Fruit fly (Drosophila melanogaster) whole organism, prepupa: ENCODE results near the gene hh.

Experiments used
- Blimp-1 ChIP-seq: fragments of 200-800 bp; sonication (Bioruptor generic); optimal IDR thresholded peaks from 3 replicates; lab custom pipeline; 2017; ENCODE audit warnings: missing biosample characterization, missing genetic modification characterization, mild to moderate bottlenecking, moderate library complexity, missing genetic modification reagents
- CG10631 ChIP-seq: fragments of 200-800 bp; sonication (Bioruptor generic); optimal IDR thresholded peaks from 2 replicates; lab custom pipeline; 2016; ENCODE audit warnings: missing biosample characterization, missing genetic modification characterization
- CG11294 ChIP-seq: fragments of 200-800 bp; sonication (Bioruptor generic); IDR thresholded peaks from 2 replicates; pipeline ENCODE4 v1.3.6; 2022; ENCODE audit warnings: missing biosample characterization, missing genetic modification characterization
- CG11902 ChIP-seq: fragments of 200-800 bp; sonication (Bioruptor generic); optimal IDR thresholded peaks from 3 replicates; lab custom pipeline; 2016; ENCODE audit warnings: missing biosample characterization, missing genetic modification characterization
- CG15336 ChIP-seq: fragments of 200-800 bp; sonication (Bioruptor generic); IDR thresholded peaks from 2 replicates; pipeline ENCODE4 v1.3.6; 2022; ENCODE audit warnings: missing biosample characterization, missing genetic modification characterization
- CG1621 ChIP-seq: fragments of 200-800 bp; sonication (Bioruptor generic); optimal IDR thresholded peaks from 3 replicates; lab custom pipeline; 2018; ENCODE audit warnings: missing biosample characterization, mild to moderate bottlenecking, missing genetic modification characterization
- CG3032 ChIP-seq: fragments of 200-800 bp; optimal IDR thresholded peaks from 2 replicates; lab custom pipeline; 2019; ENCODE audit warnings: missing biosample characterization, mild to moderate bottlenecking, missing genetic modification characterization, moderate library complexity
- CG31627 ChIP-seq: fragments of 200-800 bp; sonication (Bioruptor generic); optimal IDR thresholded peaks from 3 replicates; lab custom pipeline; 2016; ENCODE audit warnings: missing biosample characterization, missing genetic modification characterization
- CG32006 ChIP-seq: fragments of 200-800 bp; sonication (Bioruptor generic); optimal IDR thresholded peaks from 3 replicates; lab custom pipeline; 2017; ENCODE audit warnings: missing biosample characterization, mild to moderate bottlenecking, missing genetic modification characterization
- CG34406 ChIP-seq: fragments of 200-800 bp; sonication (Bioruptor generic); optimal IDR thresholded peaks from 3 replicates; lab custom pipeline; 2016; ENCODE audit warnings: missing biosample characterization, missing genetic modification characterization
- CG3919 ChIP-seq: fragments of 200-800 bp; sonication (Bioruptor generic); optimal IDR thresholded peaks from 3 replicates; lab custom pipeline; 2016; ENCODE audit warnings: missing biosample characterization, missing genetic modification characterization
- CG4318 ChIP-seq: fragments of 200-800 bp; sonication (Bioruptor generic); optimal IDR thresholded peaks from 3 replicates; lab custom pipeline; 2017; ENCODE audit warnings: missing biosample characterization, mild to moderate bottlenecking, missing genetic modification characterization
- CG6163 ChIP-seq: fragments of 200-800 bp; sonication (Bioruptor generic); IDR thresholded peaks from 3 replicates; pipeline ENCODE4 v1.3.6; 2022; ENCODE audit warnings: missing biosample characterization, missing genetic modification characterization
- CG6792 ChIP-seq: fragments of 200-800 bp; sonication (Bioruptor generic); optimal IDR thresholded peaks from 3 replicates; lab custom pipeline; 2016; ENCODE audit warnings: missing biosample characterization, missing genetic modification characterization
- CG6854 ChIP-seq: fragments of 200-800 bp; sonication (Bioruptor generic); optimal IDR thresholded peaks from 2 replicates; lab custom pipeline; 2017; ENCODE audit warnings: missing biosample characterization, mild to moderate bottlenecking, missing genetic modification characterization
- CG7368 ChIP-seq: fragments of 200-800 bp; sonication (Bioruptor generic); optimal IDR thresholded peaks from 3 replicates; lab custom pipeline; 2016; ENCODE audit warnings: missing biosample characterization, missing genetic modification characterization
- CG8119 ChIP-seq: fragments of 200-800 bp; sonication (Bioruptor generic); IDR thresholded peaks from 3 replicates; pipeline ENCODE4 v1.3.6; 2022; ENCODE audit warnings: missing biosample characterization, missing genetic modification characterization
- CG8319 ChIP-seq: fragments of 200-800 bp; sonication (Bioruptor generic); optimal IDR thresholded peaks from 3 replicates; lab custom pipeline; 2016; ENCODE audit warnings: missing biosample characterization, missing genetic modification characterization
- CG9139 ChIP-seq: fragments of 200-800 bp; sonication (Bioruptor generic); optimal IDR thresholded peaks from 3 replicates; lab custom pipeline; 2017; ENCODE audit warnings: missing biosample characterization, mild to moderate bottlenecking, missing genetic modification characterization
- Eip78C ChIP-seq: fragments of 200-800 bp; sonication (Bioruptor generic); peaks from one replicate; lab custom pipeline; 2016; ENCODE audit warnings: missing biosample characterization, missing genetic modification characterization
- Gug ChIP-seq: fragments of 200-800 bp; sonication (Bioruptor generic); IDR thresholded peaks from 2 replicates; pipeline ENCODE4 v1.3.6; 2022; ENCODE audit warnings: missing biosample characterization, missing genetic modification characterization
- Hr38 ChIP-seq: sonication (Bioruptor generic); optimal IDR thresholded peaks from 2 replicates; lab custom pipeline; 2016; ENCODE audit warnings: missing biosample characterization, missing genetic modification characterization
- Hr39 ChIP-seq: fragments of 200-800 bp; sonication (Bioruptor generic); optimal IDR thresholded peaks from 2 replicates; lab custom pipeline; 2016; ENCODE audit warnings: missing biosample characterization, missing genetic modification characterization
- Hr4 ChIP-seq: fragments of 200-800 bp; sonication (Bioruptor generic); optimal IDR thresholded peaks from 3 replicates; lab custom pipeline; 2016; ENCODE audit warnings: missing biosample characterization, missing genetic modification characterization
- Lpt ChIP-seq: fragments of 200-800 bp; sonication (Bioruptor generic); optimal IDR thresholded peaks from 3 replicates; lab custom pipeline; 2016; ENCODE audit warnings: missing biosample characterization, missing genetic modification characterization
- Met ChIP-seq: fragments of 200-800 bp; sonication (Bioruptor generic); optimal IDR thresholded peaks from 3 replicates; lab custom pipeline; 2016; ENCODE audit warnings: missing biosample characterization, missing genetic modification characterization
- OdsH ChIP-seq: fragments of 200-800 bp; sonication (Bioruptor generic); optimal IDR thresholded peaks from 3 replicates; lab custom pipeline; 2016; ENCODE audit warnings: missing biosample characterization, missing genetic modification characterization
- Smox ChIP-seq: fragments of 200-800 bp; sonication (Bioruptor generic); optimal IDR thresholded peaks from 3 replicates; lab custom pipeline; 2016; ENCODE audit warnings: missing biosample characterization, missing genetic modification characterization
- Sox102F ChIP-seq: fragments of 200-800 bp; sonication (Bioruptor generic); optimal IDR thresholded peaks from 2 replicates; lab custom pipeline; 2016; ENCODE audit warnings: missing biosample characterization, mild to moderate bottlenecking, missing genetic modification characterization
- Sox14 ChIP-seq: fragments of 200-800 bp; sonication (Bioruptor generic); optimal IDR thresholded peaks from 3 replicates; lab custom pipeline; 2016; ENCODE audit warnings: missing biosample characterization, missing genetic modification characterization
- Sox15 ChIP-seq: fragments of 200-800 bp; sonication (Bioruptor generic); optimal IDR thresholded peaks from 3 replicates; lab custom pipeline; 2016; ENCODE audit warnings: missing biosample characterization, missing genetic modification characterization
- achi ChIP-seq: fragments of 200-800 bp; sonication (Bioruptor generic); optimal IDR thresholded peaks from 3 replicates; lab custom pipeline; 2016; ENCODE audit warnings: missing biosample characterization, missing genetic modification characterization
- acj6 ChIP-seq: fragments of 200-800 bp; sonication (Bioruptor generic); optimal IDR thresholded peaks from 3 replicates; lab custom pipeline; 2016; ENCODE audit warnings: missing biosample characterization, missing genetic modification characterization
- cyc ChIP-seq: fragments of 200-800 bp; sonication (Bioruptor generic); optimal IDR thresholded peaks from 3 replicates; lab custom pipeline; 2016; ENCODE audit warnings: missing biosample characterization, missing genetic modification characterization
- dac ChIP-seq: fragments of 200-800 bp; sonication (Bioruptor generic); optimal IDR thresholded peaks from 2 replicates; lab custom pipeline; 2017; ENCODE audit warnings: missing biosample characterization, mild to moderate bottlenecking, missing genetic modification characterization
- dsx ChIP-seq: fragments of 200-800 bp; optimal IDR thresholded peaks from 3 replicates; lab custom pipeline; 2019; ENCODE audit warnings: missing biosample characterization, mild to moderate bottlenecking, missing genetic modification characterization, moderate library complexity; ENCODE audit not compliant: poor library complexity, severe bottlenecking
- esn ChIP-seq: fragments of 200-800 bp; sonication (Bioruptor generic); optimal IDR thresholded peaks from 2 replicates; lab custom pipeline; 2016; ENCODE audit warnings: missing biosample characterization, mild to moderate bottlenecking, missing genetic modification characterization, moderate library complexity
- fd59A ChIP-seq: fragments of 200-800 bp; sonication (Bioruptor generic); optimal IDR thresholded peaks from 2 replicates; lab custom pipeline; 2017; ENCODE audit warnings: missing biosample characterization, mild to moderate bottlenecking, missing genetic modification characterization, missing genetic modification reagents
- fd85E ChIP-seq: fragments of 200-800 bp; sonication (Bioruptor generic); optimal IDR thresholded peaks from 3 replicates; lab custom pipeline; 2016; ENCODE audit warnings: missing biosample characterization, missing genetic modification characterization
- fkh ChIP-seq: fragments of 200-800 bp; sonication (Bioruptor generic); optimal IDR thresholded peaks from 3 replicates; lab custom pipeline; 2017; ENCODE audit warnings: missing biosample characterization, mild to moderate bottlenecking, missing genetic modification characterization, moderate library complexity
- net ChIP-seq: fragments of 200-800 bp; sonication (Bioruptor generic); optimal IDR thresholded peaks from 3 replicates; lab custom pipeline; 2016; ENCODE audit warnings: missing biosample characterization, missing genetic modification characterization
- pdm3 ChIP-seq: fragments of 200-800 bp; sonication (Bioruptor generic); optimal IDR thresholded peaks from 3 replicates; lab custom pipeline; 2016; ENCODE audit warnings: missing biosample characterization, missing genetic modification characterization
- spab ChIP-seq: fragments of 200-800 bp; sonication (Bioruptor generic); optimal IDR thresholded peaks from 2 replicates; lab custom pipeline; 2017; ENCODE audit warnings: missing biosample characterization, mild to moderate bottlenecking, missing genetic modification characterization, missing genetic modification reagents
- ss ChIP-seq, 2 experiments: fragments of 200-800 bp; sonication (Bioruptor generic); optimal IDR thresholded peaks; 2 replicates in 1 of 2; 3 replicates in 1 of 2; lab custom pipeline; 2017 to 2018; ENCODE audit warnings: mild to moderate bottlenecking in 2 of 2, missing biosample characterization in 2 of 2, missing genetic modification characterization in 2 of 2, moderate library complexity in 1 of 2
- svp ChIP-seq: fragments of 200-800 bp; sonication (Bioruptor generic); peaks from one replicate; lab custom pipeline; 2016; ENCODE audit warnings: missing biosample characterization, missing genetic modification characterization
- topi ChIP-seq: fragments of 200-800 bp; sonication (Bioruptor generic); optimal IDR thresholded peaks from 3 replicates; lab custom pipeline; 2016; ENCODE audit warnings: missing biosample characterization, missing genetic modification characterization
- vri ChIP-seq: fragments of 200-800 bp; sonication (Bioruptor generic); optimal IDR thresholded peaks from 3 replicates; lab custom pipeline; 2016; ENCODE audit warnings: missing biosample characterization, mild to moderate bottlenecking, missing genetic modification characterization

Gene hh

dm6 chr3R:23174739-23175138, 33.0 kb upstream of the hh start (continued):
- TF ChIP-seq Sox14 (GFP tag; lab: Kevin White, UChicago): peak; percentile 75
- peak; percentile 49 for TF ChIP-seq CG6792 (GFP tag; lab: Kevin White, UChicago)
- peak; percentile 72 for TF ChIP-seq vri (GFP tag; lab: Kevin White, UChicago)
- peak; percentile 77 for TF ChIP-seq CG31627 (GFP tag; lab: Kevin White, UChicago)
- TF ChIP-seq esn (GFP tag; lab: Kevin White, UChicago): peak; percentile 84
- peak; percentile 76 for TF ChIP-seq acj6
- TF ChIP-seq Smox (GFP tag; lab: Kevin White, UChicago): peak; percentile 81
- TF ChIP-seq CG34406: peak; percentile 58
- peak; percentile 78 for TF ChIP-seq Hr39
- peak; percentile 86 for TF ChIP-seq svp (GFP tag; lab: Kevin White, UChicago)
- TF ChIP-seq CG7368 (GFP tag; lab: Kevin White, UChicago): no peak
- TF ChIP-seq achi (GFP tag; lab: Kevin White, UChicago): peak; percentile 75
- peak; percentile 96 for TF ChIP-seq Eip78C
- TF ChIP-seq CG1621 (tag; lab: Kevin White, UChicago): peak; percentile 45
- no peak for TF ChIP-seq CG9139 (GFP tag; lab: Kevin White, UChicago)
- peak; percentile 53 for TF ChIP-seq spab (GFP tag; lab: Kevin White, UChicago)

- TF ChIP-seq CG15336 (GFP tag; lab: Robert Waterston, UW) (peak; percentile 87), CG6792 (GFP tag; lab: Kevin White, UChicago) (peak; percentile 93), CG1621 (tag; lab: Kevin White, UChicago) (peak; percentile 42), CG11294 (GFP tag; lab: Robert Waterston, UW) (peak; percentile 66), CG10631 (GFP tag; lab: Kevin White, UChicago) (peak; percentile 90), CG3919 (GFP tag; lab: Kevin White, UChicago) (peak; percentile 89), acj6 (peak; percentile 87), ss (GFP tag; optimal IDR thresholded peaks at IDR 0.05; lab: Kevin White, UChicago) (peak; percentile 34 to 70), Gug (GFP tag; lab: Robert Waterston, UW) (peak; percentile 82), net (peak; percentile 78), CG7368 (GFP tag; lab: Kevin White, UChicago) (peak; percentile 79), CG8119 (peak; percentile 79; the same call in 2 of the 3 replicates), achi (GFP tag; lab: Kevin White, UChicago) (peak; percentile 85), CG31627 (GFP tag; lab: Kevin White, UChicago) (peak; percentile 71), OdsH (peak; percentile 83), cyc (GFP tag; lab: Kevin White, UChicago) (peak; percentile 83), Smox (GFP tag; lab: Kevin White, UChicago) (peak; percentile 83), Sox102F (peak; percentile 85), CG4318 (GFP tag; lab: Kevin White, UChicago) (peak; percentile 29), CG8319 (GFP tag; lab: Kevin White, UChicago) (peak; percentile 78), CG11902 (GFP tag; lab: Kevin White, UChicago) (peak; percentile 83), Hr38 (GFP tag; lab: Kevin White, UChicago) (no peak), pdm3 (GFP tag; lab: Kevin White, UChicago) (peak; percentile 62), Lpt (GFP tag; lab: Kevin White, UChicago) (peak; percentile 68), fd59A (GFP tag; lab: Kevin White, UChicago) (peak; percentile 46), topi (GFP tag; lab: Kevin White, UChicago) (peak; percentile 86), CG32006 (GFP tag; lab: Kevin White, UChicago) (peak; percentile 69), fd85E (GFP tag; lab: Kevin White, UChicago) (peak; percentile 63), svp (GFP tag; lab: Kevin White, UChicago) (peak; percentile 92), Hr4 (peak; percentile 64), dac (GFP tag; lab: Kevin White, UChicago) (peak; percentile 4), Blimp-1 (GFP tag; lab: Kevin White, UChicago) (peak; percentile 85), Sox14 (GFP tag; lab: Kevin White, UChicago) (peak; percentile 76), Eip78C (peak; percentile 96), CG3032 (peak; percentile 80), CG9139 (GFP tag; lab: Kevin White, UChicago) (peak; percentile 40), fkh (GFP tag; lab: Kevin White, UChicago) (peak; percentile 73), Met (GFP tag; lab: Kevin White, UChicago) (peak; percentile 86), CG6854 (GFP tag; lab: Kevin White, UChicago) (peak; percentile 65), dsx (GFP tag; lab: Kevin White, UChicago) (peak; percentile 44), esn (GFP tag; lab: Kevin White, UChicago) (peak; percentile 95), CG6163 (GFP tag; lab: Robert Waterston, UW) (peak; percentile 94), Sox15 (GFP tag; lab: Kevin White, UChicago) (peak; percentile 74), Hr39 (peak; percentile 68)
These were observed 31.8 kb upstream of the hh start, which contains the start of gene CG46310 for dm6 chr3R:23173393-23173981. Gene CG46310, plus strand, starts transcription at chr3R:23173873.
